Fruit fly (Drosophila melanogaster) whole organism: ENCODE data around the gene FucTD.

Experiments
- CG8478 ChIP-seq: fragments of >200 bp; optimal IDR thresholded peaks from 2 replicates; lab custom pipeline; 2018; ENCODE audit warnings: inconsistent platforms
- Dll ChIP-seq: fragments of >200 bp; optimal IDR thresholded peaks from 2 replicates; lab custom pipeline; 2017
- EcR ChIP-seq, 2 experiments: fragments of >200 bp; optimal IDR thresholded peaks; 2 replicates each; lab custom pipeline; 2017; ENCODE audit warnings: missing biosample characterization in 2 of 2, missing genetic modification characterization in 2 of 2, missing genetic modification reagents in 2 of 2
- pan ChIP-seq: fragments of >200 bp; optimal IDR thresholded peaks from 2 replicates; lab custom pipeline; 2017
- psq ChIP-seq: fragments of >200 bp; optimal IDR thresholded peaks from 2 replicates; lab custom pipeline; 2017
- usp ChIP-seq: fragments of >200 bp; optimal IDR thresholded peaks from 2 replicates; lab custom pipeline; 2017; ENCODE audit warnings: missing biosample characterization, missing genetic modification characterization, mixed read lengths

dm6 chr3L:1408093-1408492 is 7.9 kb upstream of the FucTD start:
- no peak for TF ChIP-seq CG8478
- TF ChIP-seq Dll (lab: Kevin White, UChicago) = no peak
- no peak for TF ChIP-seq EcR (GFP tag; optimal IDR thresholded peaks at IDR 0.05; lab: Kevin White, UChicago)
- TF ChIP-seq psq (lab: Kevin White, UChicago) = no peak
- TF ChIP-seq usp (GFP tag; lab: Kevin White, UChicago) = no peak
- TF ChIP-seq pan (lab: Kevin White, UChicago) = no peak
